Fruit fly (Drosophila melanogaster): ENCODE data around the gene Lar.
A peak's percentile ranks its signal among the peaks of the same experiment; 100 is the strongest.

Lar gene

DNA sequence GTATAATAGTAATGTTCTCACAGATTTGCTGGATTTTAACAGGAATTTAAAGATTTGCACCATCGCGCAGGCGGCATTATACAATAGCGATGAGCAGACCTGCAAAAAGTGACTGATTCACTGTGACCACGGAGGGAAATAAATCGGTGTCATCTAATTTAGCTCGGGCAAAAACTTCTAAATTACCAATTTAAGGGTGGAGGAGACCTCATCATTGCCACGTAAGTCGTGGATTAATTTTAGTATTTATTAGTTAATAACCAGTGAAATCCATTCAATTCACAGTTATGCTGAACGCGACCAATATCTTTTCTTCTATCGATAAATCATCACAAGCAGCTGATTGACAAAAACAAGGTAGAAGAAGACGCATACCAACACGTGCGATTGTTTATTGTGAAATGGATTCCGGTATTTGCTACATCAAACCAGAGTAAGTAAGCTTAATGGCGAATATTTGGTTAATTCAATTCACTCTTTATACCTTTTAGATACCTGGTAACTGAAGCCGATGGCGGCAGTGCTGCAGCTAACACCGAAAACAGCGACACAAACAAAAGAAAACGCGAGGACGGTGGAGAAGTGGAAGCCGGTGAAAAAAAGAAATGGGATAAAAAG is 172.2 kb downstream of the Lar start, which contains the start of the genes CG10628 and Dus3 (continued):
- TF ChIP-seq Meics (GFP tag; optimal IDR thresholded peaks at IDR 0.05) (peak; percentile 91), grau (tag; optimal IDR thresholded peaks at IDR 0.05) (peak; percentile 91), Neu2 (GFP tag; optimal IDR thresholded peaks at IDR 0.05; ENCODE audit: borderline replicate concordance) (peak; percentile 73), mam (GFP tag; optimal IDR thresholded peaks at IDR 0.05) (peak; percentile 96), CG16813 (GFP tag; IDR thresholded peaks at IDR 0.05; ENCODE audit: partially characterized antibody) (peak; percentile 63; the same call in 2 of the 3 replicates), CG16779 (GFP tag; IDR thresholded peaks at IDR 0.05) (peak; percentile 75), Opbp (GFP tag; IDR thresholded peaks at IDR 0.05; ENCODE audit: partially characterized antibody) (no peak; the same call in 2 of the 3 replicates), CG10209 (GFP tag; optimal IDR thresholded peaks at IDR 0.05) (peak; percentile 88), YL-1 (GFP tag; optimal IDR thresholded peaks at IDR 0.05) (peak; percentile 73), Lhr (GFP tag; optimal IDR thresholded peaks at IDR 0.05) (peak; percentile 65), pan (optimal IDR thresholded peaks at IDR 0.05) (no peak), pan (GFP tag; optimal IDR thresholded peaks at IDR 0.05 in 1 of 2, IDR thresholded peaks at IDR 0.05 in 1 of 2) (peak in 1 of 2 experiments; percentile 95), bcd (GFP tag; optimal IDR thresholded peaks at IDR 0.05) (peak; percentile 90), gsb (GFP tag; IDR thresholded peaks at IDR 0.05) (peak; percentile 77), CG4424 (GFP tag; optimal IDR thresholded peaks at IDR 0.05) (peak; percentile 88), CG12744 (GFP tag; optimal IDR thresholded peaks at IDR 0.05) (peak; percentile 75), CG34376 (GFP tag; optimal IDR thresholded peaks at IDR 0.05) (peak; percentile 92), Hmx (GFP tag; optimal IDR thresholded peaks at IDR 0.05) (peak; percentile 88), CG2199 (GFP tag; IDR thresholded peaks at IDR 0.05) (peak; percentile 94), Sry-δ (GFP tag; optimal IDR thresholded peaks at IDR 0.05) (peak; percentile 82), CG12769 (tag; optimal IDR thresholded peaks at IDR 0.05) (peak; percentile 96), ab (GFP tag; optimal IDR thresholded peaks at IDR 0.05) (peak; percentile 77), Doc3 (GFP tag; IDR thresholded peaks at IDR 0.05; ENCODE audit: partially characterized antibody) (0 out of 3 replicates have a peak, but pooled peaks have one; percentile 11), H2.0 (GFP tag; IDR thresholded peaks at IDR 0.05) (peak; percentile 90), CG8089 (GFP tag; optimal IDR thresholded peaks at IDR 0.05) (peak; percentile 78), ac (GFP tag; optimal IDR thresholded peaks at IDR 0.05) (peak; percentile 38), Xrp1 (GFP tag; IDR thresholded peaks at IDR 0.05) (peak; percentile 93), CG9727 (GFP tag; optimal IDR thresholded peaks at IDR 0.05) (peak; percentile 87), CG2712 (tag; optimal IDR thresholded peaks at IDR 0.05) (peak; percentile 93), CG3163 (GFP tag; optimal IDR thresholded peaks at IDR 0.05) (peak; percentile 75), CG33213 (GFP tag; optimal IDR thresholded peaks at IDR 0.05) (peak; percentile 84), Trl (optimal IDR thresholded peaks at IDR 0.05) (no peak), Trl (GFP tag; optimal IDR thresholded peaks at IDR 0.05) (peak; percentile 94), Dad (GFP tag; optimal IDR thresholded peaks at IDR 0.05) (peak; percentile 92), CG12104 (GFP tag; optimal IDR thresholded peaks at IDR 0.05) (peak; percentile 72), z (GFP tag; IDR thresholded peaks at IDR 0.05) (peak; percentile 46; the same call in 1 of the 3 replicates), CG17568 (GFP tag; optimal IDR thresholded peaks at IDR 0.05) (no peak), Ets65A (GFP tag) (peak; percentile 99), HmgZ (tag; optimal IDR thresholded peaks at IDR 0.05) (peak; percentile 95), CG7928 (GFP tag; optimal IDR thresholded peaks at IDR 0.05) (peak; percentile 69), scrt (GFP tag; optimal IDR thresholded peaks at IDR 0.05) (peak; percentile 86), Chrac-16 (GFP tag; optimal IDR thresholded peaks at IDR 0.05) (peak; percentile 89), sens-2 (GFP tag; IDR thresholded peaks at IDR 0.05) (peak; percentile 70), CG18262 (tag; optimal IDR thresholded peaks at IDR 0.05) (peak; percentile 88), CG12942 (GFP tag; optimal IDR thresholded peaks at IDR 0.05) (peak; percentile 90), CG1529 (GFP tag; optimal IDR thresholded peaks at IDR 0.05) (peak; percentile 62), CG10959 (GFP tag; IDR thresholded peaks at IDR 0.05) (peak; percentile 83), grn (GFP tag; optimal IDR thresholded peaks at IDR 0.05) (no peak), otp (GFP tag; IDR thresholded peaks at IDR 0.05) (peak; percentile 87), CG11093 (GFP tag; IDR thresholded peaks at IDR 0.05) (peak; percentile 89), Atf3 (GFP tag; optimal IDR thresholded peaks at IDR 0.05) (peak; percentile 89)

Measured in whole organism, embryonic.